Worm (Caenorhabditis elegans): ENCODE data around the gene F08D12.15.
A peak's percentile ranks its signal among the peaks of the same experiment; 100 is the strongest.

- TF ChIP-seq zfh-2 (GFP tag; conservative IDR thresholded peaks at IDR 0.05) (peak; percentile 73), snpc-4 (GFP tag; optimal IDR thresholded peaks at IDR 0.05) (no peak), snpc-4 (tag; optimal IDR thresholded peaks at IDR 0.05) (no peak), ZK185.1 (tag; optimal IDR thresholded peaks at IDR 0.05; ENCODE audit: poor library complexity, severe bottlenecking) (no peak), him-1 (tag; optimal IDR thresholded peaks at IDR 0.05) (no peak), B0261.1 (tag; optimal IDR thresholded peaks at IDR 0.05) (no peak), pha-4 (tag; optimal IDR thresholded peaks at IDR 0.05) (no peak), dpl-1 (GFP tag; optimal IDR thresholded peaks at IDR 0.05) (no peak), ztf-3 (GFP tag; optimal IDR thresholded peaks at IDR 0.05) (no peak), egrh-3 (GFP tag; IDR thresholded peaks at IDR 0.05) (no peak), Y79H2A.3 (GFP tag; conservative IDR thresholded peaks at IDR 0.05) (no peak), ceh-79 (tag; optimal IDR thresholded peaks at IDR 0.05) (no peak)
Observed at ce11 chrII:2791693-2792092, 25.3 kb downstream of the F08D12.15 start.

Measured in whole organism, young adult.